Worm (Caenorhabditis elegans): ENCODE measurements around the gene col-115.

col-115 gene

ce11 chrIV:7958092-7958491, 30.4 kb upstream of the col-115 start (continued):
- peak; percentile 54 for TF ChIP-seq dox-1 (GFP tag; IDR thresholded peaks at IDR 0.05)
- peak; percentile 81 for TF ChIP-seq D2030.7 (GFP tag; IDR thresholded peaks at IDR 0.05)
- TF ChIP-seq F22D6.2 (tag; optimal IDR thresholded peaks at IDR 0.05), result no peak
- TF ChIP-seq F33H1.4 (GFP tag; IDR thresholded peaks at IDR 0.05), result peak; percentile 66
- no peak for TF ChIP-seq sptf-2 (GFP tag; optimal IDR thresholded peaks at IDR 0.05)
- TF ChIP-seq hsf-1 (GFP tag; IDR thresholded peaks at IDR 0.05), result peak; percentile 97
- TF ChIP-seq F37B4.10 (GFP tag; IDR thresholded peaks at IDR 0.05), result no peak
- TF ChIP-seq K11D2.4 (GFP tag; IDR thresholded peaks at IDR 0.05), result no peak
- no peak for TF ChIP-seq Y56A3A.18 (GFP tag; IDR thresholded peaks at IDR 0.05)
- no peak for TF ChIP-seq B0261.1 (tag; optimal IDR thresholded peaks at IDR 0.05)
- TF ChIP-seq madf-8 (GFP tag; conservative IDR thresholded peaks at IDR 0.05), result peak; percentile 76
- no peak for TF ChIP-seq B0336.3 (GFP tag; IDR thresholded peaks at IDR 0.05)
- TF ChIP-seq F49E8.2 (tag; optimal IDR thresholded peaks at IDR 0.05; ENCODE audit: insufficient read depth), result peak; percentile 81
- no peak for TF ChIP-seq ets-4 (GFP tag; optimal IDR thresholded peaks at IDR 0.05)
- TF ChIP-seq ama-1 (optimal IDR thresholded peaks at IDR 0.05), result no peak
- no peak for TF ChIP-seq ama-1 (GFP tag; optimal IDR thresholded peaks at IDR 0.05)
- TF ChIP-seq attf-6 (GFP tag; IDR thresholded peaks at IDR 0.05), result no peak
- TF ChIP-seq unc-130 (GFP tag; optimal IDR thresholded peaks at IDR 0.05), result peak; percentile 77
- TF ChIP-seq rec-8 (tag; optimal IDR thresholded peaks at IDR 0.05), result no peak
- TF ChIP-seq nhr-90 (tag; optimal IDR thresholded peaks at IDR 0.05), result no peak
- TF ChIP-seq F10E7.11 (tag; optimal IDR thresholded peaks at IDR 0.05), result no peak

- TF ChIP-seq F37B4.10 (GFP tag; IDR thresholded peaks at IDR 0.05) (no peak), F52B5.7 (tag; optimal IDR thresholded peaks at IDR 0.05) (peak; percentile 35), B0035.1 (tag; optimal IDR thresholded peaks at IDR 0.05) (no peak), sea-2 (GFP tag; IDR thresholded peaks at IDR 0.05) (no peak), lin-26 (GFP tag; IDR thresholded peaks at IDR 0.05) (peak; percentile 68), ceh-58 (GFP tag; IDR thresholded peaks at IDR 0.05) (peak; percentile 95; the same call in 1 of the 2 replicates), cebp-2 (GFP tag; IDR thresholded peaks at IDR 0.05) (no peak), gei-17 (GFP tag; optimal IDR thresholded peaks at IDR 0.05) (no peak), efl-1 (GFP tag; optimal IDR thresholded peaks at IDR 0.05) (no peak), him-1 (tag; optimal IDR thresholded peaks at IDR 0.05) (peak; percentile 52), ceh-100 (GFP tag; IDR thresholded peaks at IDR 0.05) (peak; percentile 59; the same call in 1 of the 2 replicates), unc-62 (GFP tag; optimal IDR thresholded peaks at IDR 0.05) (no peak), B0261.1 (tag; optimal IDR thresholded peaks at IDR 0.05) (no peak), mel-28 (tag; optimal IDR thresholded peaks at IDR 0.05; ENCODE audit: borderline replicate concordance) (no peak), hmg-20 (GFP tag; IDR thresholded peaks at IDR 0.05) (no peak), dox-1 (GFP tag; IDR thresholded peaks at IDR 0.05) (0 out of 2 replicates have a peak, but pooled peaks have one; percentile 5), ztf-28 (GFP tag; IDR thresholded peaks at IDR 0.05) (no peak), Y53G8AR.9 (GFP tag; conservative IDR thresholded peaks at IDR 0.05) (peak; percentile 86), attf-3 (GFP tag; conservative IDR thresholded peaks at IDR 0.05) (no peak), fkh-3 (tag; optimal IDR thresholded peaks at IDR 0.05) (peak; percentile 88), ceh-79 (tag; optimal IDR thresholded peaks at IDR 0.05) (peak; percentile 50), nhr-90 (tag; optimal IDR thresholded peaks at IDR 0.05) (no peak), bed-2 (GFP tag; IDR thresholded peaks at IDR 0.05) (no peak), tbx-9 (tag; optimal IDR thresholded peaks at IDR 0.05; ENCODE audit: borderline replicate concordance) (peak; percentile 28), rpc-1 (optimal IDR thresholded peaks at IDR 0.05) (no peak), rpc-1 (tag; optimal IDR thresholded peaks at IDR 0.05) (peak; percentile 4), nhr-179 (tag; optimal IDR thresholded peaks at IDR 0.05) (no peak), lin-40 (tag; optimal IDR thresholded peaks at IDR 0.05) (no peak), ztf-25 (GFP tag; IDR thresholded peaks at IDR 0.05) (no peak), Y95B8A.8 (GFP tag; IDR thresholded peaks at IDR 0.05) (no peak), F55B11.4 (tag; optimal IDR thresholded peaks at IDR 0.05; ENCODE audit: borderline replicate concordance, insufficient read depth) (no peak), repo-1 (tag; optimal IDR thresholded peaks at IDR 0.05) (peak; percentile 68)
Measured at ce11 chrIV:7961889-7962342, 26.6 kb upstream of the col-115 start.
